Worm (Caenorhabditis elegans): Measurements from ENCODE around the gene F45D11.11.

DNA sequence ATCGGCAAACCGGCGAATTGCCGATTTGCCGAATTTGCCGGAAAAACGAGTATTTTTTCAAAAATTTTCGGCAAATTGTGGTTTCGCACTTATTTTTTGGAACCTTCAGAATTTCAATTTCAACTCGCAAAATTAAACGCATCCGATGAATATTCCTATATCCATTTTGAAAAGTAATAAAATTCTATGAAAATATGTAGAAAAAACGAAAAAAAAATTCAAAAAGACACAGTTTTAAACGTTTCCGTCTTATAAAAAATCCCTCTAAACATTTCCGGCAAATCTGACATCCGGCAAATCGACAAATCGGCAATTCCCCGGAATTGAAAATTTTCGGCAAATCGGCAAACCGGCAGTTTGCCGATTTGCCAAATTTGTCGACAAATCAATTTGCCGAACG is 49.7 kb upstream of the F45D11.11 start, which contains the start of gene str-148:
- TF ChIP-seq tbx-11 (GFP tag; IDR thresholded peaks at IDR 0.05) (no peak), ceh-36 (tag; optimal IDR thresholded peaks at IDR 0.05) (no peak), flt-1 (GFP tag; IDR thresholded peaks at IDR 0.05) (no peak), ama-1 (optimal IDR thresholded peaks at IDR 0.05) (no peak), hmg-4 (GFP tag; optimal IDR thresholded peaks at IDR 0.05) (no peak), tbx-37 (GFP tag; conservative IDR thresholded peaks at IDR 0.05) (no peak), F13C5.2 (tag; optimal IDR thresholded peaks at IDR 0.05) (no peak), hnd-1 (tag; optimal IDR thresholded peaks at IDR 0.05) (no peak), scrt-1 (GFP tag; IDR thresholded peaks at IDR 0.05) (no peak), sea-1 (GFP tag; conservative IDR thresholded peaks at IDR 0.05) (no peak), B0310.2 (tag; optimal IDR thresholded peaks at IDR 0.05) (no peak), ceh-13 (GFP tag; optimal IDR thresholded peaks at IDR 0.05) (no peak), hmbx-1 (tag; optimal IDR thresholded peaks at IDR 0.05) (no peak)

All from whole organism, early embryonic.